Fruit fly (Drosophila melanogaster) whole organism, embryonic: ENCODE data around the gene BtbVII.

Source experiments
- B-H2 ChIP-seq: fragments of 200-800 bp; sonication (Bioruptor generic); optimal IDR thresholded peaks from 2 replicates; lab custom pipeline; 2018; ENCODE audit warnings: missing biosample characterization, mild to moderate bottlenecking, missing genetic modification characterization
- C15 ChIP-seq: fragments of 200-800 bp; sonication (Bioruptor generic); IDR thresholded peaks from 3 replicates; pipeline ENCODE4 v1.3.6; 2022; ENCODE audit warnings: missing biosample characterization, missing genetic modification characterization
- CG10209 ChIP-seq: fragments of 200-800 bp; sonication (Bioruptor generic); optimal IDR thresholded peaks from 3 replicates; lab custom pipeline; 2017; ENCODE audit warnings: missing biosample characterization, mild to moderate bottlenecking, missing genetic modification characterization, missing genetic modification reagents
- CG10431 ChIP-seq: fragments of 200-800 bp; sonication (Bioruptor generic); optimal IDR thresholded peaks from 3 replicates; lab custom pipeline; 2018; ENCODE audit warnings: missing biosample characterization, mild to moderate bottlenecking, missing genetic modification characterization
- CG10959 ChIP-seq: fragments of 200-800 bp; sonication (Bioruptor generic); IDR thresholded peaks from 2 replicates; pipeline ENCODE4 v1.3.6; 2022; ENCODE audit warnings: missing biosample characterization, missing genetic modification characterization
- CG11723 ChIP-seq: fragments of 200-800 bp; sonication (Bioruptor generic); optimal IDR thresholded peaks from 2 replicates; lab custom pipeline; 2017; ENCODE audit warnings: missing biosample characterization, mild to moderate bottlenecking, missing genetic modification characterization
- CG15601 ChIP-seq: fragments of 200-800 bp; sonication (Bioruptor generic); optimal IDR thresholded peaks from 3 replicates; lab custom pipeline; 2019; ENCODE audit warnings: missing biosample characterization, mild to moderate bottlenecking, missing genetic modification characterization, moderate library complexity
- CG1647 ChIP-seq: fragments of 200-800 bp; sonication (Bioruptor generic); optimal IDR thresholded peaks from 3 replicates; lab custom pipeline; 2016; ENCODE audit warnings: missing biosample characterization, missing genetic modification characterization
- CG16779 ChIP-seq: fragments of 200-800 bp; sonication (Bioruptor generic); IDR thresholded peaks from 2 replicates; pipeline ENCODE4 v1.3.6; 2022; ENCODE audit warnings: missing biosample characterization, missing genetic modification characterization
- CG17359 ChIP-seq: fragments of 200-800 bp; sonication (Bioruptor generic); optimal IDR thresholded peaks from 3 replicates; lab custom pipeline; 2018; ENCODE audit warnings: missing biosample characterization, mild to moderate bottlenecking, missing genetic modification characterization, moderate library complexity
- CG2202 ChIP-seq: fragments of 200-800 bp; sonication (Bioruptor generic); optimal IDR thresholded peaks from 2 replicates; lab custom pipeline; 2018; ENCODE audit warnings: missing biosample characterization, mild to moderate bottlenecking, missing genetic modification characterization
- CG2678 ChIP-seq: fragments of 200-800 bp; sonication (Bioruptor generic); optimal IDR thresholded peaks from 3 replicates; lab custom pipeline; 2019; ENCODE audit warnings: missing biosample characterization, mild to moderate bottlenecking, missing genetic modification characterization, moderate library complexity
- CG31388 ChIP-seq: fragments of 200-800 bp; sonication (Bioruptor generic); optimal IDR thresholded peaks from 2 replicates; lab custom pipeline; 2016; ENCODE audit warnings: missing biosample characterization, missing genetic modification characterization
- CG3838 ChIP-seq: fragments of 200-800 bp; sonication (Bioruptor generic); optimal IDR thresholded peaks from 3 replicates; lab custom pipeline; 2016; ENCODE audit warnings: missing biosample characterization, missing genetic modification characterization
- CG5245 ChIP-seq: fragments of 200-800 bp; sonication (Bioruptor generic); optimal IDR thresholded peaks from 3 replicates; lab custom pipeline; 2016; ENCODE audit warnings: missing biosample characterization, missing genetic modification characterization
- CG6854 ChIP-seq: fragments of 200-800 bp; sonication (Bioruptor generic); optimal IDR thresholded peaks from 3 replicates; lab custom pipeline; 2017; ENCODE audit warnings: missing biosample characterization, mild to moderate bottlenecking, missing genetic modification characterization
- CG7556 ChIP-seq: fragments of 200-800 bp; sonication (Bioruptor generic); optimal IDR thresholded peaks from 2 replicates; lab custom pipeline; 2017; ENCODE audit warnings: missing biosample characterization, mild to moderate bottlenecking, missing genetic modification characterization
- CG7745 ChIP-seq: fragments of 200-800 bp; sonication (Bioruptor generic); optimal IDR thresholded peaks from 2 replicates; lab custom pipeline; 2018; ENCODE audit warnings: missing biosample characterization, mild to moderate bottlenecking, missing genetic modification characterization, moderate library complexity
- Chrac-16 ChIP-seq: fragments of 200-800 bp; sonication (Bioruptor generic); optimal IDR thresholded peaks from 3 replicates; lab custom pipeline; 2016; ENCODE audit warnings: missing biosample characterization, missing genetic modification characterization
- D ChIP-seq, 2 experiments: fragments of 200-800 bp in 1 of 2; fragments of >200 bp in 1 of 2; sonication (Bioruptor generic) in 1 of 2; optimal IDR thresholded peaks; 2 replicates in 1 of 2; 3 replicates in 1 of 2; lab custom pipeline; 2017; ENCODE audit warnings: mild to moderate bottlenecking in 1 of 2, missing biosample characterization in 1 of 2, missing genetic modification characterization in 1 of 2, missing genetic modification reagents in 1 of 2
- Dad ChIP-seq: fragments of 200-800 bp; sonication (Bioruptor generic); optimal IDR thresholded peaks from 3 replicates; lab custom pipeline; 2016; ENCODE audit warnings: missing biosample characterization, missing genetic modification characterization
- Gsc ChIP-seq: fragments of 200-800 bp; sonication (Bioruptor generic); IDR thresholded peaks from 2 replicates; pipeline ENCODE4 v1.3.6; 2022; ENCODE audit warnings: missing biosample characterization, missing genetic modification characterization
- HLH54F ChIP-seq: fragments of 200-800 bp; sonication (Bioruptor generic); optimal IDR thresholded peaks from 3 replicates; lab custom pipeline; 2016; ENCODE audit warnings: missing biosample characterization, missing genetic modification characterization
- Med ChIP-seq: fragments of 200-800 bp; sonication (Bioruptor generic); peaks from one replicate; lab custom pipeline; 2016; ENCODE audit warnings: missing biosample characterization, missing genetic modification characterization, mild to moderate bottlenecking, inconsistent platforms, moderate library complexity
- Neu2 ChIP-seq: fragments of 200-800 bp; sonication (Bioruptor generic); optimal IDR thresholded peaks from 3 replicates; lab custom pipeline; 2016; ENCODE audit warnings: missing biosample characterization, missing genetic modification characterization, borderline replicate concordance
- Oli ChIP-seq: fragments of 200-800 bp; sonication (Bioruptor generic); optimal IDR thresholded peaks from 2 replicates; lab custom pipeline; 2018; ENCODE audit warnings: missing biosample characterization, mild to moderate bottlenecking, missing genetic modification characterization, moderate library complexity
- Opbp ChIP-seq: fragments of 200-800 bp; sonication (Bioruptor generic); IDR thresholded peaks from 3 replicates; pipeline ENCODE4 v1.3.6; 2022; ENCODE audit warnings: missing biosample characterization, missing genetic modification characterization; ENCODE audit not compliant: partially characterized antibody
- Stat92E ChIP-seq, 3 experiments: fragments of >200 bp in 2 of 3; fragments of 200-800 bp in 1 of 3; sonication (Bioruptor generic) in 1 of 3; optimal IDR thresholded peaks; 2 replicates each; lab custom pipeline; 2017 to 2019; ENCODE audit warnings: missing biosample characterization in 3 of 3, missing genetic modification characterization in 3 of 3, mild to moderate bottlenecking in 1 of 3, moderate library complexity in 1 of 3
- YL-1 ChIP-seq: fragments of 200-800 bp; sonication (Bioruptor generic); optimal IDR thresholded peaks from 3 replicates; lab custom pipeline; 2017; ENCODE audit warnings: missing biosample characterization, mild to moderate bottlenecking, missing genetic modification characterization
- ase ChIP-seq: fragments of 200-800 bp; sonication (Bioruptor generic); IDR thresholded peaks from 3 replicates; pipeline ENCODE4 v1.3.6; 2022; ENCODE audit warnings: missing biosample characterization, missing genetic modification characterization
- bcd ChIP-seq: fragments of 200-800 bp; sonication (Bioruptor generic); optimal IDR thresholded peaks from 2 replicates; lab custom pipeline; 2017; ENCODE audit warnings: missing biosample characterization, mild to moderate bottlenecking, missing genetic modification characterization
- chinmo ChIP-seq: fragments of 200-800 bp; sonication (Bioruptor generic); IDR thresholded peaks from 4 replicates; pipeline ENCODE4 v1.3.6; 2022; ENCODE audit warnings: missing biosample characterization, missing genetic modification characterization; ENCODE audit not compliant: partially characterized antibody
- corto ChIP-seq: fragments of 200-800 bp; sonication (Bioruptor generic); optimal IDR thresholded peaks from 2 replicates; lab custom pipeline; 2016; ENCODE audit warnings: missing biosample characterization, mild to moderate bottlenecking, missing genetic modification characterization, moderate library complexity
- danr ChIP-seq: fragments of 200-800 bp; sonication (Bioruptor generic); IDR thresholded peaks from 2 replicates; pipeline ENCODE4 v1.3.6; 2022; ENCODE audit warnings: missing biosample characterization, missing genetic modification characterization
- dm ChIP-seq: fragments of 200-800 bp; sonication (Bioruptor generic); optimal IDR thresholded peaks from 3 replicates; lab custom pipeline; 2016; ENCODE audit warnings: missing biosample characterization, missing genetic modification characterization
- fd96Cb ChIP-seq: fragments of 200-800 bp; sonication (Bioruptor generic); optimal IDR thresholded peaks from 2 replicates; lab custom pipeline; 2018; ENCODE audit warnings: missing biosample characterization, mild to moderate bottlenecking, missing genetic modification characterization, moderate library complexity
- jing ChIP-seq: fragments of 200-800 bp; sonication (Bioruptor generic); optimal IDR thresholded peaks from 2 replicates; lab custom pipeline; 2018; ENCODE audit warnings: missing biosample characterization, mild to moderate bottlenecking, missing genetic modification characterization
- kay ChIP-seq: fragments of 200-800 bp; sonication (Bioruptor generic); optimal IDR thresholded peaks from 2 replicates; lab custom pipeline; 2016; ENCODE audit warnings: missing biosample characterization, missing genetic modification characterization
- maf-S ChIP-seq: fragments of 200-800 bp; sonication (Bioruptor generic); optimal IDR thresholded peaks from 2 replicates; lab custom pipeline; 2016; ENCODE audit warnings: missing biosample characterization, missing genetic modification characterization
- mam ChIP-seq: fragments of 200-800 bp; sonication (Bioruptor generic); optimal IDR thresholded peaks from 3 replicates; lab custom pipeline; 2016; ENCODE audit warnings: missing biosample characterization, missing genetic modification characterization
- mirr ChIP-seq: fragments of 200-800 bp; sonication (Bioruptor generic); optimal IDR thresholded peaks from 3 replicates; lab custom pipeline; 2018; ENCODE audit warnings: missing biosample characterization, mild to moderate bottlenecking, missing genetic modification characterization
- nmo ChIP-seq: fragments of 200-800 bp; sonication (Bioruptor generic); optimal IDR thresholded peaks from 2 replicates; lab custom pipeline; 2018; ENCODE audit warnings: missing biosample characterization, mild to moderate bottlenecking, missing genetic modification characterization, moderate library complexity
- shn ChIP-seq: fragments of 200-800 bp; sonication (Bioruptor generic); optimal IDR thresholded peaks from 3 replicates; lab custom pipeline; 2016; ENCODE audit warnings: missing biosample characterization, missing genetic modification characterization
- sima ChIP-seq: fragments of 200-800 bp; sonication (Bioruptor generic); optimal IDR thresholded peaks from 2 replicates; lab custom pipeline; 2016; ENCODE audit warnings: missing biosample characterization, missing genetic modification characterization
- tap ChIP-seq: fragments of 200-800 bp; optimal IDR thresholded peaks from 3 replicates; lab custom pipeline; 2019; ENCODE audit warnings: missing biosample characterization, mild to moderate bottlenecking, missing genetic modification characterization, moderate library complexity
- tup ChIP-seq: fragments of 200-800 bp; sonication (Bioruptor generic); optimal IDR thresholded peaks from 2 replicates; lab custom pipeline; 2016; ENCODE audit warnings: missing biosample characterization, mild to moderate bottlenecking, missing genetic modification characterization, moderate library complexity
- tx ChIP-seq: fragments of 200-800 bp; sonication (Bioruptor generic); optimal IDR thresholded peaks from 2 replicates; lab custom pipeline; 2016; ENCODE audit warnings: missing biosample characterization, missing genetic modification characterization
- yki ChIP-seq: fragments of >200 bp; optimal IDR thresholded peaks from 3 replicates; lab custom pipeline; 2018
- z ChIP-seq: fragments of 200-800 bp; sonication (Bioruptor generic); IDR thresholded peaks from 3 replicates; pipeline ENCODE4 v1.3.6; 2022; ENCODE audit warnings: missing biosample characterization, missing genetic modification characterization
- zfh2 ChIP-seq: fragments of 200-800 bp; sonication (Bioruptor generic); optimal IDR thresholded peaks from 2 replicates; lab custom pipeline; 2016; ENCODE audit warnings: missing biosample characterization, missing genetic modification characterization

Gene BtbVII

DNA sequence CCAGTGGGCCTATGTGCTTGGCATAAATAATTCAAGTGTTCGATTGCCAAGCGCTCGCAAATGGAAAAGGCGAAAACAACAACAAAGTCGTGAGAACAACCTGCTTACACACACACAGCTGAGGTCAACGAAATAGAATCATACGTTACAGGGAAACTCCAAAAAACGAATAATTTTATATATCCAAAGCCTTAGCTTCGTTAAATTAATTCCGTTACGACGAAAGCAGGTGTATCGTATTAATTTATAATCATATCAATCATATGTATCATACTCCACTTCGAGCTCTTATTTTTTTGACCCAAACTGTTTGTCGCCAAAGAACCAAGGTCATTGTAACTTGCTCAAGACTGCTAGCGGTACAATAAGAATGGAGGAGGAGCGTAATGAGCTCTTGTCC is 31.0 kb downstream of the BtbVII start (continued):
- TF ChIP-seq CG7556 (GFP tag; lab: Kevin White, UChicago) (peak; percentile 88), CG6854 (GFP tag; lab: Kevin White, UChicago) (peak; percentile 82), CG15601 (no peak), danr (peak; percentile 75), Neu2 (no peak), Gsc (GFP tag; lab: Robert Waterston, UW) (peak; percentile 57; the same call in 1 of the 2 replicates), jing (GFP tag; lab: Kevin White, UChicago) (peak; percentile 54), CG10431 (GFP tag; lab: Kevin White, UChicago) (peak; percentile 11), dm (GFP tag; lab: Kevin White, UChicago) (peak; percentile 59), mam (peak; percentile 88), shn (peak; percentile 43), zfh2 (GFP tag; lab: Kevin White, UChicago) (peak; percentile 74), CG1647 (GFP tag; lab: Kevin White, UChicago) (peak; percentile 61), CG17359 (no peak), nmo (GFP tag; lab: Kevin White, UChicago) (peak; percentile 80), B-H2 (GFP tag; lab: Kevin White, UChicago) (no peak), CG7745 (tag; lab: Kevin White, UChicago) (no peak), CG16779 (GFP tag; lab: Robert Waterston, UW) (peak; percentile 90), tup (GFP tag; lab: Kevin White, UChicago) (peak; percentile 68), corto (GFP tag; lab: Kevin White, UChicago) (peak; percentile 77), CG31388 (GFP tag; lab: Kevin White, UChicago) (peak; percentile 44), Dad (GFP tag; lab: Kevin White, UChicago) (peak; percentile 78), tap (tag; lab: Kevin White, UChicago) (peak; percentile 88), Opbp (no peak), Stat92E (GFP tag; optimal IDR thresholded peaks at IDR 0.05; lab: Kevin White, UChicago) (peak in 1 of 3 experiments; percentile 64), CG2678 (tag; lab: Kevin White, UChicago) (peak; percentile 93), CG10959 (peak; percentile 61), z (GFP tag; lab: Robert Waterston, UW) (no peak), Med (peak; percentile 97), CG3838 (GFP tag; lab: Kevin White, UChicago) (peak; percentile 4), tx (GFP tag; lab: Kevin White, UChicago) (peak; percentile 35), fd96Cb (peak; percentile 87), CG5245 (GFP tag; lab: Kevin White, UChicago) (peak; percentile 84), yki (lab: Kevin White, UChicago) (no peak), HLH54F (GFP tag; lab: Kevin White, UChicago) (peak; percentile 77), Chrac-16 (GFP tag; lab: Kevin White, UChicago) (peak; percentile 81), CG11723 (GFP tag; lab: Kevin White, UChicago) (peak; percentile 68), ase (peak; percentile 82), sima (GFP tag; lab: Kevin White, UChicago) (no peak), maf-S (GFP tag; lab: Kevin White, UChicago) (peak; percentile 80), C15 (GFP tag; lab: Robert Waterston, UW) (peak; percentile 81; the same call in 2 of the 3 replicates), Oli (tag; lab: Kevin White, UChicago) (peak; percentile 87), kay (peak; percentile 74), D (optimal IDR thresholded peaks at IDR 0.05; lab: Kevin White, UChicago) (no peak), D (GFP tag; optimal IDR thresholded peaks at IDR 0.05; lab: Kevin White, UChicago) (peak; percentile 82), mirr (GFP tag; lab: Kevin White, UChicago) (peak; percentile 53), CG2202 (peak; percentile 74), CG10209 (peak; percentile 79), chinmo (GFP tag; lab: Robert Waterston, UW) (no peak), bcd (peak; percentile 88), YL-1 (GFP tag; lab: Kevin White, UChicago) (peak; percentile 42)
